Fruit fly (Drosophila melanogaster) whole organism, wandering third instar larva: ENCODE measurements around the gene CG14411.

Experiments used
- CG32264 ChIP-seq: fragments of 200-800 bp; sonication (Bioruptor generic); optimal IDR thresholded peaks from 2 replicates; lab custom pipeline; 2016; ENCODE audit warnings: missing biosample characterization, missing genetic modification characterization
- CG9705 ChIP-seq: fragments of 200-800 bp; sonication (Bioruptor generic); optimal IDR thresholded peaks from 2 replicates; lab custom pipeline; 2018; ENCODE audit warnings: missing biosample characterization, mild to moderate bottlenecking, missing genetic modification characterization
- CrebA ChIP-seq: fragments of 200-800 bp; sonication (Bioruptor generic); optimal IDR thresholded peaks from 2 replicates; lab custom pipeline; 2016; ENCODE audit warnings: missing biosample characterization, mild to moderate bottlenecking, missing genetic modification characterization, borderline replicate concordance
- Dfd ChIP-seq: fragments of >200 bp; optimal IDR thresholded peaks from 2 replicates; lab custom pipeline; 2017; ENCODE audit warnings: missing biosample characterization, missing genetic modification characterization
- Dif ChIP-seq: fragments of 200-275, 200-300 bp; sonication (Bioruptor generic); optimal IDR thresholded peaks from 2 replicates; lab custom pipeline; 2018; ENCODE audit warnings: missing biosample characterization, missing genetic modification characterization; ENCODE audit not compliant: partially characterized antibody
- GATAd ChIP-seq: sonication (Bioruptor generic); optimal IDR thresholded peaks from 2 replicates; lab custom pipeline; 2016; ENCODE audit warnings: missing biosample characterization, missing genetic modification characterization
- HLH106 ChIP-seq: fragments of 200-800 bp; optimal IDR thresholded peaks from 3 replicates; lab custom pipeline; 2019; ENCODE audit warnings: missing biosample characterization, mild to moderate bottlenecking, missing genetic modification characterization, moderate library complexity
- Hnf4 ChIP-seq: fragments of 200-800 bp; sonication (Bioruptor generic); optimal IDR thresholded peaks from 2 replicates; lab custom pipeline; 2016; ENCODE audit warnings: missing biosample characterization, mild to moderate bottlenecking, missing genetic modification characterization
- Hr78 ChIP-seq: fragments of >200 bp; optimal IDR thresholded peaks from 2 replicates; lab custom pipeline; 2017; ENCODE audit warnings: missing biosample characterization, missing genetic modification characterization
- Mio ChIP-seq: sonication (Bioruptor generic); optimal IDR thresholded peaks from 2 replicates; lab custom pipeline; 2016; ENCODE audit warnings: missing biosample characterization, missing genetic modification characterization
- Myc ChIP-seq: fragments of >200 bp; optimal IDR thresholded peaks from 2 replicates; lab custom pipeline; 2017
- OdsH ChIP-seq: fragments of 200-800 bp; sonication (Bioruptor generic); optimal IDR thresholded peaks from 2 replicates; lab custom pipeline; 2016; ENCODE audit warnings: missing biosample characterization, mild to moderate bottlenecking, missing genetic modification characterization
- Rel ChIP-seq, 2 experiments: fragments of 200-800 bp; sonication (Bioruptor generic) in 1 of 2; optimal IDR thresholded peaks; 2 replicates in 1 of 2; 3 replicates in 1 of 2; lab custom pipeline; 2016 to 2019; ENCODE audit warnings: mild to moderate bottlenecking in 2 of 2, missing biosample characterization in 2 of 2, missing genetic modification characterization in 2 of 2, moderate library complexity in 1 of 2
- Sp1 ChIP-seq: fragments of 200-800 bp; sonication (Bioruptor generic); optimal IDR thresholded peaks from 3 replicates; lab custom pipeline; 2019; ENCODE audit warnings: missing biosample characterization, mild to moderate bottlenecking, missing genetic modification characterization, moderate library complexity
- Vsx2 ChIP-seq: fragments of 200-300, 225-300 bp; sonication (Bioruptor generic); optimal IDR thresholded peaks from 2 replicates; lab custom pipeline; 2018; ENCODE audit warnings: missing biosample characterization, missing genetic modification characterization; ENCODE audit not compliant: partially characterized antibody
- br ChIP-seq: fragments of 200-800 bp; sonication (Bioruptor generic); optimal IDR thresholded peaks from 2 replicates; lab custom pipeline; 2016; ENCODE audit warnings: missing biosample characterization, missing genetic modification characterization
- brk ChIP-seq: fragments of 200-800 bp; sonication (Bioruptor generic); optimal IDR thresholded peaks from 2 replicates; lab custom pipeline; 2016; ENCODE audit warnings: missing biosample characterization, mild to moderate bottlenecking, missing genetic modification characterization
- dl ChIP-seq, 2 experiments: fragments of 175-275, 200-275 bp in 1 of 2; fragments of 200-275 bp in 1 of 2; sonication (Bioruptor generic); optimal IDR thresholded peaks; lab custom pipeline; 2018; ENCODE audit warnings: mild to moderate bottlenecking in 2 of 2, missing biosample characterization in 2 of 2, missing genetic modification characterization in 2 of 2, moderate library complexity in 2 of 2; ENCODE audit not compliant: partially characterized antibody in 2 of 2, insufficient read depth in 1 of 2
- dmrt93B ChIP-seq: fragments of 200-800 bp; sonication (Bioruptor generic); optimal IDR thresholded peaks from 2 replicates; lab custom pipeline; 2018; ENCODE audit warnings: missing biosample characterization, mild to moderate bottlenecking, missing genetic modification characterization
- ey ChIP-seq: fragments of 200-800 bp; sonication (Bioruptor generic); optimal IDR thresholded peaks from 2 replicates; lab custom pipeline; 2016; ENCODE audit warnings: missing biosample characterization, missing genetic modification characterization
- foxo ChIP-seq, 2 experiments: fragments of 200-800 bp; sonication (Bioruptor generic); optimal IDR thresholded peaks; 2 replicates in 1 of 2; 3 replicates in 1 of 2; lab custom pipeline; 2016 to 2017; ENCODE audit warnings: missing biosample characterization in 2 of 2, missing genetic modification characterization in 2 of 2
- fru ChIP-seq: fragments of 200-800 bp; sonication (Bioruptor generic); optimal IDR thresholded peaks from 3 replicates; lab custom pipeline; 2016; ENCODE audit warnings: missing biosample characterization, mild to moderate bottlenecking, missing genetic modification characterization
- h ChIP-seq: fragments of 200-800 bp; sonication (Bioruptor generic); optimal IDR thresholded peaks from 3 replicates; lab custom pipeline; 2016; ENCODE audit warnings: missing biosample characterization, mild to moderate bottlenecking, missing genetic modification characterization
- pan ChIP-seq: fragments of >200 bp; optimal IDR thresholded peaks from 2 replicates; lab custom pipeline; 2017
- psq ChIP-seq: fragments of 200-800 bp; sonication (Bioruptor generic); optimal IDR thresholded peaks from 3 replicates; lab custom pipeline; 2017; ENCODE audit warnings: missing biosample characterization, mild to moderate bottlenecking, missing genetic modification characterization, moderate library complexity
- rgr ChIP-seq: fragments of 200-800 bp; sonication (Bioruptor generic); optimal IDR thresholded peaks from 3 replicates; lab custom pipeline; 2016; ENCODE audit warnings: missing biosample characterization, mild to moderate bottlenecking, missing genetic modification characterization
- sage ChIP-seq: fragments of 200-800 bp; sonication (Bioruptor generic); optimal IDR thresholded peaks from 2 replicates; lab custom pipeline; 2016; ENCODE audit warnings: missing biosample characterization, mild to moderate bottlenecking, missing genetic modification characterization
- sv ChIP-seq: fragments of 200-800 bp; sonication (Bioruptor generic); optimal IDR thresholded peaks from 3 replicates; lab custom pipeline; 2016; ENCODE audit warnings: missing biosample characterization, missing genetic modification characterization
- tai ChIP-seq: sonication (Bioruptor generic); optimal IDR thresholded peaks from 2 replicates; lab custom pipeline; 2016; ENCODE audit warnings: missing biosample characterization, missing genetic modification characterization
- usp ChIP-seq: fragments of >200 bp; optimal IDR thresholded peaks from 2 replicates; lab custom pipeline; 2017; ENCODE audit warnings: missing biosample characterization, missing genetic modification characterization
- woc ChIP-seq: sonication (Bioruptor generic); optimal IDR thresholded peaks from 2 replicates; lab custom pipeline; 2016; ENCODE audit warnings: missing biosample characterization, mild to moderate bottlenecking, missing genetic modification characterization

CG14411 gene

dm6 chrX:14846116-14846614, 13.7 kb downstream of the CG14411 start:
- TF ChIP-seq Vsx2 = no peak
- TF ChIP-seq dl (GFP tag; optimal IDR thresholded peaks at IDR 0.05; lab: Kevin White, UChicago; ENCODE audit: insufficient read depth in 1 of 2, partially characterized antibody in 2 of 2) = no peak
- no peak for TF ChIP-seq Dif
- no peak for TF ChIP-seq dmrt93B (GFP tag; lab: Kevin White, UChicago)
- TF ChIP-seq h = peak; percentile 10
- no peak for TF ChIP-seq pan (lab: Kevin White, UChicago)
- peak in 1 of 2 experiments; percentile 5 for TF ChIP-seq foxo (GFP tag; optimal IDR thresholded peaks at IDR 0.05; lab: Kevin White, UChicago)

DNA sequence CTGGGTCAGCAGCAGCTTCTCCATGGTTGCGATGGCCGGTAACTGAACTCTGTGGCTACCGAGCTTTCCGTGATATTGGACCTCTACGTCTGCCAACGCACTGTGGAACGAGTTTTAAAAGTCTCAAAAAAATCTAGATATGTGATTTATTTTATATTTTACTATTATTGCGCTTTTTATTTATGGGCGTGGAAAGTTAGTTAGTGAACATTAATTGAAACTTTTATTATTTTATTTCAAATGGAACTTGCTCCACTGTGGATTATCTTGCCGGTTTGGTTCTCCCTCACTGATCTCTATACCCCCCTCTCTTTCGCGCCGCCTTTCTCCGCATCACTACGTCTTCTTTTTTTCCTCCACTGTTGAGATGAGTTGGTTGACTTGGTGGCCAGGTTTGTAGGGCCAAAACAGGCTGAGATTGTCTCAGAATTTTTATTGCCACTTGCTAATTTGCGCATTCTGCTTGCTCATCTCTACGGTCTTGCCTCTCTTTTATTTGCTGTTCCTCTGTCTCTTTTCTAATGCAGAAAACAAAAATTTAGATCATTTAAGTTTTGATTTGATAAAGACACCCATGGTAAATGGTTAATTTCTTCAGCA, 16.4 kb downstream of the CG14411 start, which contains the start of gene CG9522:
CG9522 (minus strand) TSS at position 54 of the 600 bp plus-strand sequence.
- peak; percentile 73 for TF ChIP-seq ey (GFP tag; lab: Kevin White, UChicago)
- peak; percentile 25 for TF ChIP-seq CG32264 (GFP tag; lab: Kevin White, UChicago)
- TF ChIP-seq br (GFP tag; lab: Kevin White, UChicago) = peak; percentile 67
- TF ChIP-seq rgr (GFP tag; lab: Kevin White, UChicago) = peak; percentile 68
- peak; percentile 56 for TF ChIP-seq HLH106 (tag; lab: Kevin White, UChicago)
- TF ChIP-seq Sp1 (GFP tag; lab: Kevin White, UChicago) = peak; percentile 60
- peak; percentile 78 for TF ChIP-seq fru (GFP tag; lab: Kevin White, UChicago)
- TF ChIP-seq sv (GFP tag; lab: Kevin White, UChicago) = peak; percentile 55
- TF ChIP-seq h = peak; percentile 82
- TF ChIP-seq sage (GFP tag; lab: Kevin White, UChicago) = peak; percentile 2
- TF ChIP-seq OdsH (GFP tag; lab: Kevin White, UChicago) = peak; percentile 70
- TF ChIP-seq CG9705 (GFP tag; lab: Kevin White, UChicago) = peak; percentile 17
- TF ChIP-seq usp (GFP tag; lab: Kevin White, UChicago) = no peak
- no peak for TF ChIP-seq dl (GFP tag; optimal IDR thresholded peaks at IDR 0.05; lab: Kevin White, UChicago; ENCODE audit: insufficient read depth in 1 of 2, partially characterized antibody in 2 of 2)
- TF ChIP-seq Vsx2 = no peak
- no peak for TF ChIP-seq Hr78 (GFP tag; lab: Kevin White, UChicago)
- peak; percentile 0 for TF ChIP-seq brk
- peak; percentile 62 for TF ChIP-seq woc
- peak; percentile 58 for TF ChIP-seq tai (GFP tag; lab: Kevin White, UChicago)
- no peak for TF ChIP-seq CrebA (GFP tag; lab: Kevin White, UChicago)
- peak; percentile 18 for TF ChIP-seq dmrt93B (GFP tag; lab: Kevin White, UChicago)
- peak; percentile 57 for TF ChIP-seq psq (GFP tag; lab: Kevin White, UChicago)
- TF ChIP-seq Rel (GFP tag; optimal IDR thresholded peaks at IDR 0.05; lab: Kevin White, UChicago) = no peak
- no peak for TF ChIP-seq Rel (tag; optimal IDR thresholded peaks at IDR 0.05; lab: Kevin White, UChicago)
- peak in 1 of 2 experiments; percentile 76 for TF ChIP-seq foxo (GFP tag; optimal IDR thresholded peaks at IDR 0.05; lab: Kevin White, UChicago)
- peak; percentile 62 for TF ChIP-seq Hnf4
- no peak for TF ChIP-seq Dfd (GFP tag; lab: Kevin White, UChicago)

- no peak for TF ChIP-seq Dfd (GFP tag; lab: Kevin White, UChicago)
- TF ChIP-seq CrebA (GFP tag; lab: Kevin White, UChicago) = no peak
- TF ChIP-seq Myc (lab: Kevin White, UChicago) = no peak
- no peak for TF ChIP-seq dl (GFP tag; optimal IDR thresholded peaks at IDR 0.05; lab: Kevin White, UChicago; ENCODE audit: insufficient read depth in 1 of 2, partially characterized antibody in 2 of 2)
- TF ChIP-seq Dif = no peak
- no peak for TF ChIP-seq sv (GFP tag; lab: Kevin White, UChicago)
- no peak for TF ChIP-seq CG32264 (GFP tag; lab: Kevin White, UChicago)
- TF ChIP-seq rgr (GFP tag; lab: Kevin White, UChicago) = no peak
- TF ChIP-seq woc = no peak
- TF ChIP-seq, all 38 proteins: peak for 0
These were observed 17.6 kb downstream of the CG14411 start for dm6 chrX:14850069-14850468.

- TF ChIP-seq Hnf4 (no peak), Rel (GFP tag; optimal IDR thresholded peaks at IDR 0.05; lab: Kevin White, UChicago) (no peak), Rel (tag; optimal IDR thresholded peaks at IDR 0.05; lab: Kevin White, UChicago) (no peak), h (no peak), Mio (GFP tag; lab: Kevin White, UChicago) (no peak), GATAd (no peak)
These were observed 20.8 kb downstream of the CG14411 start, which contains the start of gene CG9521 for dm6 chrX:14853153-14853672. Gene CG9521 (minus strand): TSS chrX:14853269.
